Worm (Caenorhabditis elegans) whole organism, L1 larva: ENCODE results near the gene C56G2.9.
A peak's percentile ranks its signal among the peaks of the same experiment; 100 is the strongest.

Experiments
- C04F5.9 ChIP-seq: sonication (generic microtip); optimal IDR thresholded peaks from 2 replicates; lab custom pipeline; 2016; ENCODE audit warnings: missing genetic modification characterization, missing compliant biosample characterization
- C16A3.4 ChIP-seq: fragments of 150-350 bp; optimal IDR thresholded peaks from 2 replicates; lab custom pipeline; 2014; ENCODE audit warnings: missing biosample characterization, missing genetic modification characterization
- alr-1 ChIP-seq: fragments of 200-800 bp; sonication (Bioruptor generic); optimal IDR thresholded peaks from 2 replicates; lab custom pipeline; 2018; ENCODE audit warnings: borderline replicate concordance, mild to moderate bottlenecking, missing genetic modification characterization, missing compliant biosample characterization
- aly-2 ChIP-seq: fragments of 150-350 bp; optimal IDR thresholded peaks from 2 replicates; lab custom pipeline; 2014; ENCODE audit warnings: missing biosample characterization, missing genetic modification characterization
- ama-1 ChIP-seq: fragments of 150-350 bp; optimal IDR thresholded peaks from 2 replicates; lab custom pipeline; 2014
- ceh-63 ChIP-seq: fragments of 200-800 bp; sonication (Bioruptor generic); optimal IDR thresholded peaks from 2 replicates; lab custom pipeline; 2018; ENCODE audit warnings: mild to moderate bottlenecking, missing genetic modification characterization, missing compliant biosample characterization
- ceh-82 ChIP-seq, 3 experiments: fragments of 150-350 bp in 1 of 3; sonication (generic microtip) in 2 of 3; optimal IDR thresholded peaks; 2 replicates each; lab custom pipeline; 2014 to 2017; ENCODE audit warnings: missing biosample characterization in 3 of 3, missing genetic modification characterization in 3 of 3
- ceh-88 ChIP-seq: fragments of 200-800 bp; sonication (Bioruptor generic); IDR thresholded peaks from 2 replicates; pipeline ENCODE4 v1.3.6; 2022; ENCODE audit warnings: missing genetic modification characterization, missing compliant biosample characterization
- ces-1 ChIP-seq: fragments of 150-350 bp; optimal IDR thresholded peaks from 2 replicates; lab custom pipeline; 2014; ENCODE audit warnings: missing biosample characterization, missing genetic modification reagents, missing genetic modification characterization
- dsc-1 ChIP-seq: sonication (generic microtip); optimal IDR thresholded peaks from 2 replicates; lab custom pipeline; 2016; ENCODE audit warnings: mild to moderate bottlenecking, missing genetic modification characterization, missing compliant biosample characterization
- efl-1 ChIP-seq, 4 experiments: fragments of 150-350 bp; optimal IDR thresholded peaks in 3 of 4; peaks in 1 of 4; 1 replicate in 1 of 4; 2 replicates in 3 of 4; lab custom pipeline; 2014; ENCODE audit warnings: missing biosample characterization in 2 of 4, missing genetic modification characterization in 2 of 4, missing genetic modification reagents in 2 of 4
- efl-3 ChIP-seq: fragments of 200-800 bp; sonication (Bioruptor generic); optimal IDR thresholded peaks from 2 replicates; lab custom pipeline; 2018; ENCODE audit warnings: mild to moderate bottlenecking, missing genetic modification characterization, missing compliant biosample characterization
- elt-3 ChIP-seq, 6 experiments: fragments of 150-350 bp in 1 of 6; sonication (generic microtip); optimal IDR thresholded peaks; 2 replicates each; lab custom pipeline; 2017 to 2018; ENCODE audit warnings: missing biosample characterization in 6 of 6, missing genetic modification characterization in 6 of 6, inconsistent platforms in 1 of 6
- fkh-10 ChIP-seq: sonication (generic microtip); optimal IDR thresholded peaks from 2 replicates; lab custom pipeline; 2017; ENCODE audit warnings: missing biosample characterization, missing genetic modification reagents, missing genetic modification characterization
- fkh-8 ChIP-seq: sonication (generic microtip); optimal IDR thresholded peaks from 2 replicates; lab custom pipeline; 2016; ENCODE audit warnings: mild to moderate bottlenecking, missing genetic modification characterization, missing compliant biosample characterization
- fos-1 ChIP-seq: fragments of 150-350 bp; optimal IDR thresholded peaks from 2 replicates; lab custom pipeline; 2014; ENCODE audit warnings: missing biosample characterization, missing genetic modification characterization
- irx-1 ChIP-seq: sonication (generic microtip); optimal IDR thresholded peaks from 2 replicates; lab custom pipeline; 2016; ENCODE audit warnings: missing genetic modification characterization, missing compliant biosample characterization
- isw-1 ChIP-seq: fragments of 200-800 bp; sonication (Bioruptor generic); IDR thresholded peaks from 2 replicates; pipeline ENCODE4 v1.3.6; 2022; ENCODE audit warnings: missing genetic modification characterization, missing compliant biosample characterization
- jun-1 ChIP-seq: fragments of 150-350 bp; optimal IDR thresholded peaks from 2 replicates; lab custom pipeline; 2014; ENCODE audit warnings: missing biosample characterization, missing genetic modification reagents, missing genetic modification characterization
- lin-13 ChIP-seq: fragments of 150-350 bp; optimal IDR thresholded peaks from 2 replicates; lab custom pipeline; 2014; ENCODE audit warnings: missing biosample characterization, missing genetic modification reagents, missing genetic modification characterization
- lin-14 ChIP-seq: fragments of 200-800 bp; sonication (Bioruptor generic); optimal IDR thresholded peaks from 2 replicates; lab custom pipeline; 2018; ENCODE audit warnings: mild to moderate bottlenecking, missing genetic modification characterization, moderate library complexity, missing compliant biosample characterization
- lin-35 ChIP-seq, 2 experiments: fragments of 150-350 bp; optimal IDR thresholded peaks; 2 replicates each; lab custom pipeline; 2014; ENCODE audit warnings: missing biosample characterization in 2 of 2, missing genetic modification characterization in 2 of 2, missing genetic modification reagents in 2 of 2
- lin-39 ChIP-seq: fragments of 150-350 bp; optimal IDR thresholded peaks from 2 replicates; lab custom pipeline; 2014; ENCODE audit warnings: missing biosample characterization, missing genetic modification reagents, missing genetic modification characterization
- lir-3 ChIP-seq: sonication (generic microtip); optimal IDR thresholded peaks from 2 replicates; lab custom pipeline; 2016; ENCODE audit warnings: mild to moderate bottlenecking, missing genetic modification characterization, moderate library complexity, missing compliant biosample characterization; ENCODE audit not compliant: poor library complexity
- mdl-1 ChIP-seq, 2 experiments: fragments of 150-350 bp; optimal IDR thresholded peaks; 2 replicates each; lab custom pipeline; 2014 to 2017; ENCODE audit warnings: missing biosample characterization in 2 of 2, missing genetic modification characterization in 2 of 2, inconsistent platforms in 1 of 2
- nhr-11 ChIP-seq: fragments of 150-350 bp; optimal IDR thresholded peaks from 2 replicates; lab custom pipeline; 2014; ENCODE audit warnings: missing biosample characterization, missing genetic modification characterization
- nhr-12 ChIP-seq: sonication (generic microtip); optimal IDR thresholded peaks from 2 replicates; lab custom pipeline; 2017; ENCODE audit warnings: missing biosample characterization, missing genetic modification characterization
- nhr-19 ChIP-seq: fragments of 200-800 bp; sonication (Bioruptor generic); conservative IDR thresholded peaks from 2 replicates; pipeline ENCODE4 v1.3.6; 2022; ENCODE audit warnings: missing genetic modification characterization, missing compliant biosample characterization
- nhr-20 ChIP-seq: sonication (generic microtip); optimal IDR thresholded peaks from 2 replicates; lab custom pipeline; 2016; ENCODE audit warnings: mild to moderate bottlenecking, missing genetic modification characterization, missing compliant biosample characterization
- nhr-47 ChIP-seq: sonication (generic microtip); optimal IDR thresholded peaks from 2 replicates; lab custom pipeline; 2016; ENCODE audit warnings: mild to moderate bottlenecking, missing genetic modification characterization, moderate library complexity, missing compliant biosample characterization
- nhr-71 ChIP-seq: sonication (generic microtip); optimal IDR thresholded peaks from 2 replicates; lab custom pipeline; 2016; ENCODE audit warnings: mild to moderate bottlenecking, missing genetic modification characterization, moderate library complexity, missing compliant biosample characterization
- nhr-77 ChIP-seq: fragments of 150-350 bp; optimal IDR thresholded peaks from 2 replicates; lab custom pipeline; 2014; ENCODE audit warnings: missing biosample characterization, missing genetic modification characterization
- nhr-84 ChIP-seq: sonication (generic microtip); optimal IDR thresholded peaks from 2 replicates; lab custom pipeline; 2017; ENCODE audit warnings: missing biosample characterization, missing genetic modification characterization
- nhr-90 ChIP-seq: sonication (generic microtip); optimal IDR thresholded peaks from 2 replicates; lab custom pipeline; 2016; ENCODE audit warnings: mild to moderate bottlenecking, missing genetic modification characterization, missing compliant biosample characterization; ENCODE audit not compliant: poor library complexity
- pag-3 ChIP-seq: sonication (generic microtip); optimal IDR thresholded peaks from 2 replicates; lab custom pipeline; 2017; ENCODE audit warnings: missing genetic modification characterization, mild to moderate bottlenecking, missing compliant biosample characterization, antibody characterized with exemption, borderline replicate concordance; ENCODE audit not compliant: insufficient read depth
- skn-1 ChIP-seq: fragments of 150-350 bp; optimal IDR thresholded peaks from 2 replicates; lab custom pipeline; 2014; ENCODE audit warnings: missing biosample characterization, missing genetic modification characterization
- snu-23 ChIP-seq: sonication (generic microtip); optimal IDR thresholded peaks from 2 replicates; lab custom pipeline; 2016; ENCODE audit warnings: missing genetic modification characterization, missing compliant biosample characterization
- sptf-1 ChIP-seq: fragments of 150-350 bp; optimal IDR thresholded peaks from 2 replicates; lab custom pipeline; 2014; ENCODE audit warnings: missing biosample characterization, missing genetic modification characterization
- sup-37 ChIP-seq: fragments of 200-800 bp; sonication (Bioruptor generic); optimal IDR thresholded peaks from 2 replicates; lab custom pipeline; 2018; ENCODE audit warnings: mild to moderate bottlenecking, missing genetic modification characterization, missing compliant biosample characterization
- swsn-7 ChIP-seq: sonication (generic microtip); optimal IDR thresholded peaks from 2 replicates; lab custom pipeline; 2016; ENCODE audit warnings: missing genetic modification characterization, missing compliant biosample characterization
- unc-130 ChIP-seq: fragments of 150-350 bp; optimal IDR thresholded peaks from 2 replicates; lab custom pipeline; 2017; ENCODE audit warnings: missing biosample characterization, missing genetic modification characterization, inconsistent platforms
- unc-62 ChIP-seq: fragments of 150-350 bp; optimal IDR thresholded peaks from 2 replicates; lab custom pipeline; 2014; ENCODE audit warnings: missing biosample characterization, missing genetic modification reagents, missing genetic modification characterization
- unc-86 ChIP-seq: sonication (generic microtip); optimal IDR thresholded peaks from 2 replicates; lab custom pipeline; 2016; ENCODE audit warnings: missing genetic modification characterization, missing compliant biosample characterization
- vab-15 ChIP-seq: sonication (generic microtip); optimal IDR thresholded peaks from 2 replicates; lab custom pipeline; 2017; ENCODE audit warnings: missing genotype, mild to moderate bottlenecking, missing genetic modification characterization, missing compliant biosample characterization
- xbp-1 ChIP-seq: sonication (generic microtip); optimal IDR thresholded peaks from 2 replicates; lab custom pipeline; 2016; ENCODE audit warnings: missing genetic modification characterization, missing compliant biosample characterization
- zag-1 ChIP-seq: fragments of 150-350 bp; optimal IDR thresholded peaks from 2 replicates; lab custom pipeline; 2014; ENCODE audit warnings: missing biosample characterization, missing genetic modification characterization
- zip-4 ChIP-seq: fragments of 200-800 bp; sonication (Bioruptor generic); optimal IDR thresholded peaks from 2 replicates; lab custom pipeline; 2018; ENCODE audit warnings: mild to moderate bottlenecking, missing genetic modification characterization, moderate library complexity, missing compliant biosample characterization
- ztf-4 ChIP-seq: fragments of 150-350 bp; optimal IDR thresholded peaks from 2 replicates; lab custom pipeline; 2014; ENCODE audit warnings: missing biosample characterization, missing genetic modification characterization

The C56G2.9 gene

DNA sequence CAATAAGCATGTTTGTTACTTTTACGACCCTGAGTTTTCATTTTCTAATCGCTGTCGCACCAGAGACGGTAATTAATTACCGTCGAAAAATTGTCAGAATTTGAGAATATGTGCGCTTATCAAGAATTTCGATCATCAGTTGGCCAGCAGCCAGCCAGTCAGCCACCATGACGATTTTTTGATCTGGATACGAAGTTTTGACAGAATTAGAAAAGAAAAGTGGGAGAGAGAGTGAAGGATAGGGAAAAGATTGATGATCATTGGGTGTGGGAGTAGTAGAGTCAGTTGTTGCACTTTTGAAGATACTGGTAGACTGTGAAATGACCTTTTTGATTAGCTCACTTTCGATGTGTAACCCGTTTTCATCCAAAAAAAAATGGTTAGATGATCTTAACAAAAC lies 21.3 kb upstream of the C56G2.9 start (continued):
- TF ChIP-seq zag-1 (tag; lab: Kevin White, UChicago) (no peak), lir-3 (no peak), isw-1 (GFP tag; lab: Robert Waterston, UW) (no peak), nhr-11 (no peak), sptf-1 (tag; lab: Kevin White, UChicago) (no peak), fos-1 (tag; lab: Kevin White, UChicago) (no peak), nhr-47 (tag; lab: Kevin White, UChicago) (peak; percentile 53), nhr-90 (tag; lab: Kevin White, UChicago) (peak; percentile 31), ces-1 (GFP tag; lab: Kevin White, UChicago) (no peak), ama-1 (lab: Kevin White, UChicago) (no peak), snu-23 (GFP tag; lab: Kevin White, UChicago) (peak; percentile 60), unc-62 (GFP tag; lab: Kevin White, UChicago) (no peak), swsn-7 (tag; lab: Kevin White, UChicago) (peak; percentile 4), unc-86 (no peak), elt-3 (tag; optimal IDR thresholded peaks at IDR 0.05; lab: Kevin White, UChicago) (peak in 1 of 6 experiments; percentile 27), efl-1 (optimal IDR thresholded peaks at IDR 0.05; lab: Kevin White, UChicago) (peak in 1 of 2 experiments; percentile 4), efl-1 (GFP tag; optimal IDR thresholded peaks at IDR 0.05 in 1 of 2; lab: Kevin White, UChicago) (no peak), aly-2 (tag; lab: Kevin White, UChicago) (no peak), lin-35 (GFP tag; optimal IDR thresholded peaks at IDR 0.05; lab: Kevin White, UChicago) (peak in 1 of 2 experiments; percentile 10), pag-3 (no peak), C16A3.4 (tag; lab: Kevin White, UChicago) (no peak), sup-37 (GFP tag; lab: Kevin White, UChicago) (no peak), unc-130 (no peak), ceh-63 (GFP tag; lab: Kevin White, UChicago) (no peak), dsc-1 (tag; lab: Kevin White, UChicago) (no peak), efl-3 (peak; percentile 34), nhr-20 (peak; percentile 65), nhr-84 (tag; lab: Kevin White, UChicago) (no peak), nhr-77 (tag; lab: Kevin White, UChicago) (no peak), mdl-1 (tag; optimal IDR thresholded peaks at IDR 0.05; lab: Kevin White, UChicago) (no peak), lin-14 (GFP tag; lab: Kevin White, UChicago) (peak; percentile 81), alr-1 (tag; lab: Kevin White, UChicago) (no peak), ztf-4 (tag; lab: Kevin White, UChicago) (no peak), ceh-82 (tag; optimal IDR thresholded peaks at IDR 0.05; lab: Kevin White, UChicago) (no peak), ceh-88 (GFP tag; lab: Robert Waterston, UW) (no peak), fkh-8 (no peak), irx-1 (peak; percentile 22)

DNA sequence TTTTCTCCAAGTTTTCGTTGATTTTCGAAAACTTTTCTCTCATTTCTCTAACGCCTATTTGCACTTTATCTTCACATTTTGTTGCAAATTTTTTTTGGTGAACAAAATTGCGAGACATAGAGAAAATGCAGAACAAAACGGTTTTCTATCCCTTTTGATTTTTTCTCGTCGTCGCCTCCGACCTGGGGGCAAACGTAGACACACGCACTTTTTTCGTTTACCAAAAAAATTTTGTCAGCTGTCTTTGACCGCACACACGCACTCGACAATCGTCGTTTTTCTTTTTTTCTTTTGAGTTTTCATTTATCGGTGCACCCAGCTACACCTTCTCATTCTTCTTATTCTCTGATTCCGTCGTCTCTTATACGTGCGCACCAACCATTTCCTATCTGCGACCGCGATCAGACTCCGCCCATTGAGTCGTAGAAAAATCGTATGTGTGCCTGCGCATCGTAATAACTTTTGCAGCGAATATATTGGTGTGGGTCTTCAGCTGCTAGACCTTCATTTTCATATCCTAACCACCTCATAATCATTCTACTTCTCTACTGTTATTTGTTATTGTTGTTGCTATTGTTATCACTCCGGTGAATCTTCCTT lies 19.3 kb upstream of the C56G2.9 start:
- TF ChIP-seq lin-39 (tag; lab: Kevin White, UChicago) = peak; percentile 80
- peak; percentile 96 for TF ChIP-seq lin-14 (GFP tag; lab: Kevin White, UChicago)
- TF ChIP-seq nhr-77 (tag; lab: Kevin White, UChicago) = peak; percentile 53
- peak; percentile 78 for TF ChIP-seq nhr-19 (GFP tag; lab: Robert Waterston, UW)
- no peak for TF ChIP-seq ceh-88 (GFP tag; lab: Robert Waterston, UW)
- TF ChIP-seq fos-1 (tag; lab: Kevin White, UChicago) = peak; percentile 44
- TF ChIP-seq isw-1 (GFP tag; lab: Robert Waterston, UW) = no peak
- peak; percentile 25 for TF ChIP-seq skn-1 (tag; lab: Kevin White, UChicago)
- no peak for TF ChIP-seq nhr-84 (tag; lab: Kevin White, UChicago)
- no peak for TF ChIP-seq zip-4
- no peak for TF ChIP-seq fkh-10 (GFP tag; lab: Kevin White, UChicago)
- TF ChIP-seq nhr-90 (tag; lab: Kevin White, UChicago) = peak; percentile 51
- TF ChIP-seq nhr-47 (tag; lab: Kevin White, UChicago) = peak; percentile 59
- TF ChIP-seq mdl-1 (tag; optimal IDR thresholded peaks at IDR 0.05; lab: Kevin White, UChicago) = peak in 1 of 2 experiments; percentile 58
- no peak for TF ChIP-seq nhr-12
- peak; percentile 24 for TF ChIP-seq jun-1 (tag; lab: Kevin White, UChicago)
- TF ChIP-seq vab-15 = peak; percentile 2
- no peak for TF ChIP-seq C04F5.9 (tag; lab: Kevin White, UChicago)
- peak; percentile 67 for TF ChIP-seq irx-1
- peak; percentile 93 for TF ChIP-seq nhr-71 (tag; lab: Kevin White, UChicago)
- peak in 1 of 2 experiments; percentile 54 for TF ChIP-seq lin-35 (GFP tag; optimal IDR thresholded peaks at IDR 0.05; lab: Kevin White, UChicago)
- peak; percentile 25 for TF ChIP-seq xbp-1
- TF ChIP-seq lin-13 (GFP tag; lab: Kevin White, UChicago) = peak; percentile 38
- peak; percentile 90 for TF ChIP-seq nhr-20
- TF ChIP-seq zag-1 (tag; lab: Kevin White, UChicago) = no peak
- TF ChIP-seq efl-3 = no peak
- peak in 1 of 2 experiments; percentile 45 for TF ChIP-seq efl-1 (optimal IDR thresholded peaks at IDR 0.05; lab: Kevin White, UChicago)
- peak in 1 of 2 experiments; percentile 88 for TF ChIP-seq efl-1 (GFP tag; optimal IDR thresholded peaks at IDR 0.05 in 1 of 2; lab: Kevin White, UChicago)
